Fruit fly (Drosophila melanogaster) whole organism, embryonic: ENCODE data around the gene CG3348.

Experiments used
- Ada2b ChIP-seq: fragments of 200-800 bp; sonication (Bioruptor generic); IDR thresholded peaks from 2 replicates; pipeline ENCODE4 v1.3.6; 2022; ENCODE audit warnings: missing biosample characterization, missing genetic modification characterization
- Bgb ChIP-seq: fragments of 200-800 bp; sonication (Bioruptor generic); IDR thresholded peaks from 2 replicates; pipeline ENCODE4 v1.3.6; 2022; ENCODE audit warnings: missing biosample characterization, missing genetic modification characterization; ENCODE audit not compliant: partially characterized antibody
- CG10321 ChIP-seq: fragments of 200-800 bp; sonication (Bioruptor generic); IDR thresholded peaks from 2 replicates; pipeline ENCODE4 v1.3.6; 2022; ENCODE audit warnings: missing biosample characterization, missing genetic modification characterization
- CG10979 ChIP-seq: fragments of 200-800 bp; sonication (Bioruptor generic); optimal IDR thresholded peaks from 2 replicates; lab custom pipeline; 2018; ENCODE audit warnings: missing biosample characterization, mild to moderate bottlenecking, missing genetic modification characterization, moderate library complexity
- CG11560 ChIP-seq: fragments of 200-800 bp; sonication (Bioruptor generic); IDR thresholded peaks from 3 replicates; pipeline ENCODE4 v1.3.6; 2022; ENCODE audit warnings: missing biosample characterization, missing genetic modification characterization
- CG12659 ChIP-seq: fragments of 200-800 bp; sonication (Bioruptor generic); optimal IDR thresholded peaks from 3 replicates; lab custom pipeline; 2017; ENCODE audit warnings: mild to moderate bottlenecking, missing biosample characterization, missing genetic modification reagents, missing genetic modification characterization
- CG12744 ChIP-seq: fragments of 200-800 bp; sonication (Bioruptor generic); optimal IDR thresholded peaks from 2 replicates; lab custom pipeline; 2016; ENCODE audit warnings: missing biosample characterization, missing genetic modification characterization
- CG14014 ChIP-seq: fragments of 200-800 bp; sonication (Bioruptor generic); IDR thresholded peaks from 2 replicates; pipeline ENCODE4 v1.3.6; 2022; ENCODE audit warnings: missing biosample characterization, missing genetic modification characterization
- CG17186 ChIP-seq: fragments of 200-800 bp; sonication (Bioruptor generic); optimal IDR thresholded peaks from 3 replicates; lab custom pipeline; 2017; ENCODE audit warnings: missing biosample characterization, missing genetic modification reagents, missing genetic modification characterization
- CG30403 ChIP-seq: fragments of 200-800 bp; sonication (Bioruptor generic); optimal IDR thresholded peaks from 3 replicates; lab custom pipeline; 2016; ENCODE audit warnings: missing biosample characterization, missing genetic modification characterization
- CG31224 ChIP-seq: fragments of 200-800 bp; sonication (Bioruptor generic); IDR thresholded peaks from 2 replicates; pipeline ENCODE4 v1.3.6; 2022; ENCODE audit warnings: missing biosample characterization, missing genetic modification characterization
- CG32767 ChIP-seq: fragments of 200-800 bp; sonication (Bioruptor generic); IDR thresholded peaks from 2 replicates; pipeline ENCODE4 v1.3.6; 2022; ENCODE audit warnings: missing biosample characterization, missing genetic modification characterization
- CG3995 ChIP-seq: fragments of 200-800 bp; sonication (Bioruptor generic); optimal IDR thresholded peaks from 3 replicates; lab custom pipeline; 2016; ENCODE audit warnings: missing biosample characterization, missing genetic modification characterization
- CG6854 ChIP-seq: fragments of 200-800 bp; sonication (Bioruptor generic); optimal IDR thresholded peaks from 3 replicates; lab custom pipeline; 2017; ENCODE audit warnings: missing biosample characterization, mild to moderate bottlenecking, missing genetic modification characterization
- CG7928 ChIP-seq: fragments of 200-800 bp; sonication (Bioruptor generic); optimal IDR thresholded peaks from 2 replicates; lab custom pipeline; 2017; ENCODE audit warnings: missing biosample characterization, mild to moderate bottlenecking, missing genetic modification characterization
- CG7963 ChIP-seq: fragments of 200-800 bp; sonication (Bioruptor generic); IDR thresholded peaks from 3 replicates; pipeline ENCODE4 v1.3.6; 2022; ENCODE audit warnings: missing biosample characterization, missing genetic modification characterization; ENCODE audit not compliant: partially characterized antibody
- CG9437 ChIP-seq: fragments of 200-800 bp; sonication (Bioruptor generic); optimal IDR thresholded peaks from 2 replicates; lab custom pipeline; 2018; ENCODE audit warnings: missing biosample characterization, mild to moderate bottlenecking, missing genetic modification characterization
- CG9876 ChIP-seq: fragments of 200-800 bp; sonication (Bioruptor generic); optimal IDR thresholded peaks from 2 replicates; lab custom pipeline; 2016; ENCODE audit warnings: missing biosample characterization, missing genetic modification characterization
- Camta ChIP-seq: fragments of 200-800 bp; sonication (Bioruptor generic); optimal IDR thresholded peaks from 2 replicates; lab custom pipeline; 2016; ENCODE audit warnings: missing biosample characterization, missing genetic modification characterization
- Dip2 ChIP-seq: fragments of 200-800 bp; sonication (Bioruptor generic); IDR thresholded peaks from 2 replicates; pipeline ENCODE4 v1.3.6; 2022; ENCODE audit warnings: missing biosample characterization, missing genetic modification characterization
- Ets65A ChIP-seq: fragments of 200-800 bp; sonication (Bioruptor generic); peaks from one replicate; lab custom pipeline; 2016; ENCODE audit warnings: missing biosample characterization, missing genetic modification characterization
- Hmx ChIP-seq: fragments of 200-800 bp; sonication (Bioruptor generic); optimal IDR thresholded peaks from 2 replicates; lab custom pipeline; 2016; ENCODE audit warnings: missing biosample characterization, missing genetic modification characterization
- Hr51 ChIP-seq, 2 experiments: fragments of 200-800 bp; sonication (Bioruptor generic); optimal IDR thresholded peaks; 2 replicates in 1 of 2; 3 replicates in 1 of 2; lab custom pipeline; 2016 to 2018; ENCODE audit warnings: missing biosample characterization in 2 of 2, missing genetic modification characterization in 2 of 2, mild to moderate bottlenecking in 1 of 2, moderate library complexity in 1 of 2
- Med ChIP-seq: fragments of 200-800 bp; sonication (Bioruptor generic); peaks from one replicate; lab custom pipeline; 2016; ENCODE audit warnings: missing biosample characterization, missing genetic modification characterization, mild to moderate bottlenecking, inconsistent platforms, moderate library complexity
- Poxn ChIP-seq: fragments of 200-800 bp; sonication (Bioruptor generic); IDR thresholded peaks from 2 replicates; pipeline ENCODE4 v1.3.6; 2022; ENCODE audit warnings: missing biosample characterization, missing genetic modification characterization
- Six4 ChIP-seq: fragments of 200-800 bp; sonication (Bioruptor generic); optimal IDR thresholded peaks from 2 replicates; lab custom pipeline; 2016; ENCODE audit warnings: missing biosample characterization, missing genetic modification characterization
- TFAM ChIP-seq: fragments of 200-800 bp; sonication (Bioruptor generic); optimal IDR thresholded peaks from 2 replicates; lab custom pipeline; 2017; ENCODE audit warnings: missing biosample characterization, missing genetic modification characterization, inconsistent platforms
- Taf1 ChIP-seq: fragments of 200-800 bp; sonication (Bioruptor generic); IDR thresholded peaks from 2 replicates; pipeline ENCODE4 v1.3.6; 2022; ENCODE audit warnings: missing biosample characterization, missing genetic modification characterization
- Trl ChIP-seq, 3 experiments: fragments of >200 bp in 2 of 3; fragments of 200-800 bp in 1 of 3; sonication (Bioruptor generic) in 1 of 3; optimal IDR thresholded peaks; 2 replicates in 1 of 3; 3 replicates in 2 of 3; lab custom pipeline; 2016 to 2017; ENCODE audit warnings: missing biosample characterization in 1 of 3, missing genetic modification characterization in 1 of 3
- amos ChIP-seq: fragments of 200-800 bp; sonication (Bioruptor generic); IDR thresholded peaks from 2 replicates; pipeline ENCODE4 v1.3.6; 2022; ENCODE audit warnings: missing biosample characterization, missing genetic modification characterization; ENCODE audit not compliant: partially characterized antibody
- bcd ChIP-seq: fragments of 200-800 bp; sonication (Bioruptor generic); optimal IDR thresholded peaks from 2 replicates; lab custom pipeline; 2017; ENCODE audit warnings: missing biosample characterization, mild to moderate bottlenecking, missing genetic modification characterization
- bsh ChIP-seq, 2 experiments: fragments of 200-800 bp; sonication (Bioruptor generic); optimal IDR thresholded peaks; 2 replicates each; lab custom pipeline; 2017 to 2018; ENCODE audit warnings: mild to moderate bottlenecking in 2 of 2, missing biosample characterization in 2 of 2, missing genetic modification characterization in 2 of 2, moderate library complexity in 1 of 2
- emc ChIP-seq: fragments of 200-800 bp; sonication (Bioruptor generic); optimal IDR thresholded peaks from 2 replicates; lab custom pipeline; 2016; ENCODE audit warnings: missing biosample characterization, missing genetic modification characterization
- ftz-f1 ChIP-seq: fragments of 200-800 bp; sonication (Bioruptor generic); optimal IDR thresholded peaks from 2 replicates; lab custom pipeline; 2016; ENCODE audit warnings: missing biosample characterization, missing genetic modification characterization
- gem ChIP-seq: fragments of 200-800 bp; sonication (Bioruptor generic); optimal IDR thresholded peaks from 2 replicates; lab custom pipeline; 2019; ENCODE audit warnings: missing biosample characterization, mild to moderate bottlenecking, missing genetic modification characterization, moderate library complexity
- gfzf ChIP-seq: fragments of 200-800 bp; sonication (Bioruptor generic); optimal IDR thresholded peaks from 2 replicates; lab custom pipeline; 2016; ENCODE audit warnings: missing biosample characterization, mild to moderate bottlenecking, missing genetic modification characterization, moderate library complexity
- gro ChIP-seq: fragments of 200-800 bp; sonication (Bioruptor generic); optimal IDR thresholded peaks from 2 replicates; lab custom pipeline; 2016; ENCODE audit warnings: missing biosample characterization, missing genetic modification characterization
- ham ChIP-seq: fragments of 200-800 bp; sonication (Bioruptor generic); IDR thresholded peaks from 2 replicates; pipeline ENCODE4 v1.3.6; 2022; ENCODE audit warnings: missing biosample characterization, missing genetic modification characterization
- her ChIP-seq: fragments of 200-800 bp; sonication (Bioruptor generic); optimal IDR thresholded peaks from 2 replicates; lab custom pipeline; 2016; ENCODE audit warnings: missing biosample characterization, missing genetic modification characterization
- ind ChIP-seq: fragments of 200-800 bp; sonication (Bioruptor generic); optimal IDR thresholded peaks from 3 replicates; lab custom pipeline; 2016; ENCODE audit warnings: missing biosample characterization, missing genetic modification characterization
- kay ChIP-seq: fragments of 200-800 bp; sonication (Bioruptor generic); optimal IDR thresholded peaks from 2 replicates; lab custom pipeline; 2016; ENCODE audit warnings: missing biosample characterization, missing genetic modification characterization
- peb ChIP-seq: fragments of 200-800 bp; sonication (Bioruptor generic); IDR thresholded peaks from 2 replicates; pipeline ENCODE4 v1.3.6; 2022; ENCODE audit warnings: missing biosample characterization, missing genetic modification characterization
- pfk ChIP-seq: fragments of 200-800 bp; sonication (Bioruptor generic); optimal IDR thresholded peaks from 2 replicates; lab custom pipeline; 2018; ENCODE audit warnings: missing biosample characterization, mild to moderate bottlenecking, missing genetic modification characterization, moderate library complexity
- pnt ChIP-seq: fragments of 200-800 bp; sonication (Bioruptor generic); optimal IDR thresholded peaks from 3 replicates; lab custom pipeline; 2016; ENCODE audit warnings: missing biosample characterization, missing genetic modification characterization
- repo ChIP-seq: fragments of 200-800 bp; sonication (Bioruptor generic); optimal IDR thresholded peaks from 2 replicates; lab custom pipeline; 2016; ENCODE audit warnings: missing biosample characterization, missing genetic modification characterization
- sens-2 ChIP-seq: fragments of 200-800 bp; sonication (Bioruptor generic); IDR thresholded peaks from 2 replicates; pipeline ENCODE4 v1.3.6; 2022; ENCODE audit warnings: missing biosample characterization, missing genetic modification characterization
- sima ChIP-seq: fragments of 200-800 bp; sonication (Bioruptor generic); optimal IDR thresholded peaks from 2 replicates; lab custom pipeline; 2016; ENCODE audit warnings: missing biosample characterization, missing genetic modification characterization
- sna ChIP-seq: fragments of 200-800 bp; sonication (Bioruptor generic); IDR thresholded peaks from 2 replicates; pipeline ENCODE4 v1.3.6; 2022; ENCODE audit warnings: missing biosample characterization, missing genetic modification characterization; ENCODE audit not compliant: partially characterized antibody
- so ChIP-seq: fragments of 200-800 bp; sonication (Bioruptor generic); IDR thresholded peaks from 3 replicates; pipeline ENCODE4 v1.3.6; 2022; ENCODE audit warnings: missing biosample characterization, missing genetic modification characterization
- stc ChIP-seq: fragments of 200-800 bp; sonication (Bioruptor generic); IDR thresholded peaks from 2 replicates; pipeline ENCODE4 v1.3.6; 2022; ENCODE audit warnings: missing biosample characterization, missing genetic modification characterization

Gene CG3348

DNA sequence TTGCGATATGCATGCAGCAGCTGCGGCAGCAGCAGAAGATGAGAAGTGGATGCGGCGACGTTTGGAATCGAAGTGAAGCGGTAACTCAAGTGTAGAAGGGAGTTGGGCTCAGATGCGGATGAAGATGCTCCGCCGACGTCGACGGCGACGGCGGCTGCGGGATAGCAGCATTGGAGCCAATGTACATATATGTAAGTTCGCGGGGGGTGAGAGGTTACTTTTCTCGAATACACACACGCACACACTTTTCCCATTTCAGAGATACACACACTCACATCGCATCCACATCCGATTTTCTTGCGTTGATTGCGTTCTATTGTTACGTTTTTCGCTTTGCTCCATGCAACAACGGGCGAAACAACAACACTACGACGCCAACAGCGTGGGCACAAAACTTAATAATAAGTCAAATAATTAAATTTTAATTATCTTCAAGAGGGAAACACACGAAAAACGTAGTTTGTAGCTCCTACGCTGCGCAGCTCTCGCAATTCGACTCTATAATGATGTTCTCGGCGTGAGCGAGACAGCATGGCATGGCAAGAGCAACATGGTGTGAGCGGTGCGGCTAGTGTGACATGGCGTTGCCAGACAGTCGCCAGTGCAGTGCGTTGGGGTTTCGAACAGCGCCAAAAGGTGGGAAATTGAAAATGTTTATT lies 47.1 kb downstream of the CG3348 start, which contains the start of gene CG18766 (continued):
- no peak for TF ChIP-seq CG14014
- TF ChIP-seq pfk: no peak
- TF ChIP-seq CG17186 (GFP tag; lab: Kevin White, UChicago): peak; percentile 84
- TF ChIP-seq CG11560 (tag; lab: Robert Waterston, UW): no peak
- TF ChIP-seq sens-2 (GFP tag; lab: Robert Waterston, UW): no peak
- TF ChIP-seq gem: no peak
- peak; percentile 19 for TF ChIP-seq CG30403 (GFP tag; lab: Kevin White, UChicago)
- TF ChIP-seq sima (GFP tag; lab: Kevin White, UChicago): no peak
- peak; percentile 41 for TF ChIP-seq Ets65A (GFP tag; lab: Kevin White, UChicago)
- TF ChIP-seq so (GFP tag; lab: Robert Waterston, UW): no peak
- TF ChIP-seq CG12744 (GFP tag; lab: Kevin White, UChicago): no peak
- TF ChIP-seq amos: peak; percentile 45
- TF ChIP-seq Hmx (GFP tag; lab: Kevin White, UChicago): no peak
- TF ChIP-seq Bgb (GFP tag; lab: Robert Waterston, UW): peak; percentile 41; the same call in 1 of the 2 replicates
- peak; percentile 3 for TF ChIP-seq CG9876
- TF ChIP-seq ftz-f1 (GFP tag; lab: Kevin White, UChicago): peak; percentile 69
- peak; percentile 56 for TF ChIP-seq gro (GFP tag; lab: Kevin White, UChicago)
- TF ChIP-seq bcd: no peak
- no peak for TF ChIP-seq Taf1 (GFP tag; lab: Robert Waterston, UW)
- no peak for TF ChIP-seq ham (GFP tag; lab: Robert Waterston, UW)
- no peak for TF ChIP-seq Poxn
- TF ChIP-seq sna (GFP tag; lab: Robert Waterston, UW): no peak
- peak; percentile 98 for TF ChIP-seq CG10321 (GFP tag; lab: Robert Waterston, UW)
- TF ChIP-seq her (GFP tag; lab: Kevin White, UChicago): peak; percentile 20
- no peak for TF ChIP-seq stc (GFP tag; lab: Robert Waterston, UW)
- TF ChIP-seq CG7928 (GFP tag; lab: Kevin White, UChicago): no peak
- TF ChIP-seq Hr51 (GFP tag; optimal IDR thresholded peaks at IDR 0.05; lab: Kevin White, UChicago): no peak
- no peak for TF ChIP-seq kay
- TF ChIP-seq emc (GFP tag; lab: Kevin White, UChicago): no peak
- TF ChIP-seq CG7963 (GFP tag; lab: Robert Waterston, UW): no peak
- TF ChIP-seq CG32767 (GFP tag; lab: Robert Waterston, UW): peak; percentile 51
- peak; percentile 95 for TF ChIP-seq CG9437 (GFP tag; lab: Kevin White, UChicago)
- peak; percentile 26 for TF ChIP-seq ind (GFP tag; lab: Kevin White, UChicago)
- no peak for TF ChIP-seq Dip2
- peak; percentile 13 for TF ChIP-seq Camta (GFP tag; lab: Kevin White, UChicago)
- TF ChIP-seq peb (GFP tag; lab: Robert Waterston, UW): 0 out of 2 replicates have a peak, but pooled peaks have one; percentile 15
- peak; percentile 5 for TF ChIP-seq CG10979 (tag; lab: Kevin White, UChicago)
- peak; percentile 30 for TF ChIP-seq gfzf (GFP tag; lab: Kevin White, UChicago)
- no peak for TF ChIP-seq TFAM (GFP tag; lab: Kevin White, UChicago)
- TF ChIP-seq CG3995 (GFP tag; lab: Kevin White, UChicago): peak; percentile 31
- peak; percentile 3 for TF ChIP-seq pnt
- TF ChIP-seq Med (GFP tag; lab: Kevin White, UChicago): peak; percentile 90
- TF ChIP-seq Trl (optimal IDR thresholded peaks at IDR 0.05; lab: Kevin White, UChicago): peak in 1 of 2 experiments; percentile 59
- TF ChIP-seq Trl (GFP tag; optimal IDR thresholded peaks at IDR 0.05; lab: Kevin White, UChicago): peak; percentile 50
- no peak for TF ChIP-seq bsh (GFP tag; optimal IDR thresholded peaks at IDR 0.05; lab: Kevin White, UChicago)
- TF ChIP-seq CG31224 (GFP tag; lab: Robert Waterston, UW): no peak
- TF ChIP-seq repo: peak; percentile 9
- peak; percentile 11 for TF ChIP-seq CG6854 (GFP tag; lab: Kevin White, UChicago)
- TF ChIP-seq Ada2b (GFP tag; lab: Robert Waterston, UW): no peak
- TF ChIP-seq Six4 (GFP tag; lab: Kevin White, UChicago): no peak
- TF ChIP-seq CG12659 (GFP tag; lab: Kevin White, UChicago): peak; percentile 62
